Worm (Caenorhabditis elegans) whole organism, young adult: ENCODE measurements around the gene B0336.12.

Experiments used
- B0019.2 ChIP-seq: fragments of 200-800 bp; sonication (Bioruptor generic); conservative IDR thresholded peaks from 2 replicates; pipeline ENCODE4 v1.3.6; 2022; ENCODE audit warnings: missing genetic modification reagents, missing genetic modification characterization, missing compliant biosample characterization
- C17E4.6 ChIP-seq: fragments of 200-800 bp; sonication (Bioruptor generic); IDR thresholded peaks from 2 replicates; pipeline ENCODE4 v1.3.6; 2022; ENCODE audit warnings: missing genetic modification reagents, missing genetic modification characterization, missing compliant biosample characterization
- attf-3 ChIP-seq: fragments of 200-800 bp; sonication (Bioruptor generic); conservative IDR thresholded peaks from 2 replicates; pipeline ENCODE4 v1.3.6; 2022; ENCODE audit warnings: missing genetic modification reagents, missing genetic modification characterization, missing compliant biosample characterization
- lag-1 ChIP-seq: fragments of 200-800 bp; sonication (Bioruptor generic); IDR thresholded peaks from 2 replicates; pipeline ENCODE4 v1.3.6; 2022; ENCODE audit warnings: missing genetic modification reagents, missing genetic modification characterization, missing compliant biosample characterization
- madf-6 ChIP-seq: fragments of 200-800 bp; sonication (Bioruptor generic); IDR thresholded peaks from 2 replicates; pipeline ENCODE4 v1.3.6; 2022; ENCODE audit warnings: missing genetic modification reagents, missing genetic modification characterization, missing compliant biosample characterization
- nfya-1 ChIP-seq: sonication (generic microtip); optimal IDR thresholded peaks from 2 replicates; lab custom pipeline; 2017; ENCODE audit warnings: antibody characterized with exemption, missing compliant biosample characterization, missing genetic modification characterization, borderline replicate concordance; ENCODE audit not compliant: insufficient read depth
- nfya-2 ChIP-seq: fragments of 200-800 bp; sonication (Bioruptor generic); IDR thresholded peaks from 2 replicates; pipeline ENCODE4 v1.3.6; 2022; ENCODE audit warnings: missing genetic modification reagents, missing genetic modification characterization, missing compliant biosample characterization
- snpc-1.3 ChIP-seq: sonication (generic microtip); optimal IDR thresholded peaks from 2 replicates; lab custom pipeline; 2017; ENCODE audit warnings: missing genetic modification characterization, mild to moderate bottlenecking, missing compliant biosample characterization, antibody characterized with exemption, moderate library complexity, missing genotype, missing genetic modification reagents; ENCODE audit not compliant: insufficient read depth
- unc-62 ChIP-seq: fragments of 150-350 bp; optimal IDR thresholded peaks from 2 replicates; lab custom pipeline; 2014; ENCODE audit warnings: missing biosample characterization, missing genetic modification reagents, missing genetic modification characterization

- TF ChIP-seq nfya-1, result no peak
- TF ChIP-seq snpc-1.3 (tag; lab: Kevin White, UChicago), result no peak
- TF ChIP-seq lag-1 (GFP tag; lab: Robert Waterston, UW), result no peak
- 0 out of 2 replicates have a peak, but pooled peaks have one; percentile 13 for TF ChIP-seq attf-3 (GFP tag; lab: Robert Waterston, UW)
- no peak for TF ChIP-seq C17E4.6 (GFP tag; lab: Robert Waterston, UW)
- TF ChIP-seq unc-62, result no peak
- TF ChIP-seq nfya-2 (GFP tag; lab: Robert Waterston, UW), result no peak
- TF ChIP-seq B0019.2 (GFP tag; lab: Robert Waterston, UW), result no peak
- TF ChIP-seq madf-6, result no peak
These were observed 21.7 kb downstream of the B0336.12 start for ce11 chrIII:5688246-5688645.
